Fruit fly (Drosophila melanogaster): ENCODE results near the gene CG1910.

DNA sequence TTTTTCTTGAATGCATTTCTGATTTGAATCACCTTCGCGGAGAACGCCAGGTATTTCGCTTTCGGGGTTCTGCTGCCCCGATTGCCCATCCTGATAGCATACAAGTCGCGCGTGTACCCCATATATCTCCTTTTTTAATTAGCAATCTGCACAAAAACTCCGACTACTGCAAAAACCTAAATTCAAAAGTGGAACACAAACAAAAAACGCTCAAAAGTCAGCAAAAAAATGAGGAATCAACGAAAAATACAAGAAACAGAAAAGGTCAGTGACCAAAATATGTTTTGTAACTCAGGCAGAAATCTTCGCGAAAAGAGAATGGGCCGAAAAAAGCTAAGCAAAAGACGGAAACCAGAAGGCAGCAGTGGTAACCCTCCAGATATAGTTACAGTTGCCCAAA, 31.2 kb upstream of the CG1910 start:
- no peak for TF ChIP-seq Eip75B (GFP tag; optimal IDR thresholded peaks at IDR 0.05)
- TF ChIP-seq Ets21C (GFP tag; optimal IDR thresholded peaks at IDR 0.05), result no peak
- no peak for TF ChIP-seq svp (GFP tag)
- no peak for TF ChIP-seq acj6 (GFP tag; optimal IDR thresholded peaks at IDR 0.05)
- TF ChIP-seq CG4318 (GFP tag; optimal IDR thresholded peaks at IDR 0.05), result no peak
- TF ChIP-seq eg (GFP tag; IDR thresholded peaks at IDR 0.05), result no peak
- no peak for TF ChIP-seq OdsH (GFP tag; optimal IDR thresholded peaks at IDR 0.05)
- TF ChIP-seq Hr38 (GFP tag; optimal IDR thresholded peaks at IDR 0.05), result no peak
- no peak for TF ChIP-seq CG32006 (GFP tag; optimal IDR thresholded peaks at IDR 0.05)
- TF ChIP-seq ss (GFP tag; optimal IDR thresholded peaks at IDR 0.05), result no peak

Data from whole organism, prepupa.